Worm (Caenorhabditis elegans) whole organism, early embryonic: ENCODE data around the gene C40C9.4.

Experiments
- B0310.2 ChIP-seq: sonication (generic microtip); optimal IDR thresholded peaks from 2 replicates; lab custom pipeline; 2016; ENCODE audit warnings: mild to moderate bottlenecking, missing genetic modification characterization, missing compliant biosample characterization
- F13C5.2 ChIP-seq: sonication (generic microtip); optimal IDR thresholded peaks from 2 replicates; lab custom pipeline; 2017; ENCODE audit warnings: mild to moderate bottlenecking, missing genetic modification characterization, inconsistent platforms, missing compliant biosample characterization
- aly-1 ChIP-seq: sonication (generic microtip); optimal IDR thresholded peaks from 2 replicates; lab custom pipeline; 2016; ENCODE audit warnings: missing genetic modification characterization, missing compliant biosample characterization
- ama-1 ChIP-seq: fragments of 150-350 bp; optimal IDR thresholded peaks from 2 replicates; lab custom pipeline; 2014
- ceh-13 ChIP-seq: fragments of 200-800 bp; sonication (Bioruptor generic); optimal IDR thresholded peaks from 2 replicates; lab custom pipeline; 2018; ENCODE audit warnings: mild to moderate bottlenecking, missing genetic modification characterization, missing compliant biosample characterization
- ceh-36 ChIP-seq: sonication (generic microtip); optimal IDR thresholded peaks from 2 replicates; lab custom pipeline; 2016; ENCODE audit warnings: missing genetic modification characterization, inconsistent platforms, missing compliant biosample characterization
- ets-7 ChIP-seq: sonication (generic microtip); optimal IDR thresholded peaks from 2 replicates; lab custom pipeline; 2016; ENCODE audit warnings: missing genotype, missing genetic modification characterization, missing compliant biosample characterization
- flt-1 ChIP-seq: fragments of 200-800 bp; sonication (Bioruptor generic); IDR thresholded peaks from 2 replicates; pipeline ENCODE4 v1.3.6; 2022; ENCODE audit warnings: missing genetic modification characterization, missing compliant biosample characterization
- hmbx-1 ChIP-seq: sonication (generic microtip); optimal IDR thresholded peaks from 2 replicates; lab custom pipeline; 2016; ENCODE audit warnings: mild to moderate bottlenecking, missing genetic modification characterization, missing compliant biosample characterization
- hmg-4 ChIP-seq: fragments of 200-800 bp; sonication (Bioruptor generic); optimal IDR thresholded peaks from 2 replicates; lab custom pipeline; 2018; ENCODE audit warnings: mild to moderate bottlenecking, missing genetic modification characterization, missing compliant biosample characterization
- hnd-1 ChIP-seq: sonication (generic microtip); optimal IDR thresholded peaks from 2 replicates; lab custom pipeline; 2016; ENCODE audit warnings: missing genetic modification characterization, missing compliant biosample characterization
- pes-1 ChIP-seq: fragments of 200-800 bp; sonication (Bioruptor generic); IDR thresholded peaks from 2 replicates; pipeline ENCODE4 v1.3.6; 2022; ENCODE audit warnings: missing genetic modification reagents, missing genetic modification characterization, missing compliant biosample characterization
- scrt-1 ChIP-seq: fragments of 200-800 bp; sonication (Bioruptor generic); IDR thresholded peaks from 2 replicates; pipeline ENCODE4 v1.3.6; 2022; ENCODE audit warnings: missing genetic modification characterization, missing compliant biosample characterization
- sea-1 ChIP-seq: fragments of 200-800 bp; sonication (Bioruptor generic); conservative IDR thresholded peaks from 2 replicates; pipeline ENCODE4 v1.3.6; 2022; ENCODE audit warnings: missing genetic modification characterization, missing compliant biosample characterization
- tbx-11 ChIP-seq: fragments of 200-800 bp; sonication (Bioruptor generic); IDR thresholded peaks from 2 replicates; pipeline ENCODE4 v1.3.6; 2022; ENCODE audit warnings: missing genetic modification characterization, missing compliant biosample characterization
- tbx-37 ChIP-seq: fragments of 200-800 bp; sonication (Bioruptor generic); conservative IDR thresholded peaks from 2 replicates; pipeline ENCODE4 v1.3.6; 2022; ENCODE audit warnings: missing genetic modification reagents, missing genetic modification characterization, missing compliant biosample characterization
- tra-4 ChIP-seq: sonication (generic microtip); optimal IDR thresholded peaks from 2 replicates; lab custom pipeline; 2017; ENCODE audit warnings: missing genetic modification characterization, missing compliant biosample characterization

The C40C9.4 gene

ce11 chrX:13660206-13660605, 9.3 kb downstream of the C40C9.4 start, which contains the start of gene C04A11.1:
Gene C04A11.1, plus strand, starts transcription at chrX:13660506.
- no peak for TF ChIP-seq hmbx-1 (tag; lab: Kevin White, UChicago)
- no peak for TF ChIP-seq ets-7 (tag; lab: Kevin White, UChicago)
- TF ChIP-seq ama-1 (lab: Kevin White, UChicago), result no peak
- TF ChIP-seq ceh-13 (GFP tag; lab: Kevin White, UChicago), result no peak
- TF ChIP-seq scrt-1 (GFP tag; lab: Robert Waterston, UW), result no peak
- TF ChIP-seq tra-4 (tag; lab: Kevin White, UChicago), result no peak
- TF ChIP-seq sea-1 (GFP tag; lab: Robert Waterston, UW), result no peak
- TF ChIP-seq hmg-4 (GFP tag; lab: Kevin White, UChicago), result no peak
- TF ChIP-seq tbx-11 (GFP tag; lab: Robert Waterston, UW), result no peak
- no peak for TF ChIP-seq F13C5.2
- no peak for TF ChIP-seq tbx-37 (GFP tag; lab: Robert Waterston, UW)
- TF ChIP-seq hnd-1, result no peak
- no peak for TF ChIP-seq pes-1
- no peak for TF ChIP-seq flt-1
- no peak for TF ChIP-seq aly-1 (tag; lab: Kevin White, UChicago)
- TF ChIP-seq ceh-36, result no peak
- no peak for TF ChIP-seq B0310.2 (tag; lab: Kevin White, UChicago)

- no peak for TF ChIP-seq pes-1
These were observed 13.0 kb downstream of the C40C9.4 start, which contains the start of gene C04A11.5 for ce11 chrX:13663641-13664633. Gene C04A11.5, plus strand, starts transcription at chrX:13664583.

ce11 chrX:13665447-13665846, 14.5 kb downstream of the C40C9.4 start:
- peak; percentile 99 for TF ChIP-seq tbx-37 (GFP tag; lab: Robert Waterston, UW)
- no peak for TF ChIP-seq ama-1 (lab: Kevin White, UChicago)
- TF ChIP-seq ets-7 (tag; lab: Kevin White, UChicago), result peak; percentile 97
- peak; percentile 100 for TF ChIP-seq sea-1 (GFP tag; lab: Robert Waterston, UW)
- peak; percentile 100 for TF ChIP-seq scrt-1 (GFP tag; lab: Robert Waterston, UW)
- peak; percentile 94 for TF ChIP-seq hmbx-1 (tag; lab: Kevin White, UChicago)
- TF ChIP-seq ceh-13 (GFP tag; lab: Kevin White, UChicago), result peak; percentile 99
- TF ChIP-seq B0310.2 (tag; lab: Kevin White, UChicago), result peak; percentile 99
- peak; percentile 99 for TF ChIP-seq pes-1
- TF ChIP-seq ceh-36, result peak; percentile 97
- TF ChIP-seq flt-1, result peak; percentile 99
- TF ChIP-seq F13C5.2, result peak; percentile 100
- TF ChIP-seq tra-4 (tag; lab: Kevin White, UChicago), result peak; percentile 98
- peak; percentile 99 for TF ChIP-seq aly-1 (tag; lab: Kevin White, UChicago)
- TF ChIP-seq tbx-11 (GFP tag; lab: Robert Waterston, UW), result peak; percentile 99
- peak; percentile 100 for TF ChIP-seq hmg-4 (GFP tag; lab: Kevin White, UChicago)
- TF ChIP-seq hnd-1, result peak; percentile 96

ce11 chrX:13666864-13667263, 16.0 kb downstream of the C40C9.4 start:
- no peak for TF ChIP-seq flt-1

- TF ChIP-seq tbx-11 (GFP tag; lab: Robert Waterston, UW), result no peak
- no peak for TF ChIP-seq B0310.2 (tag; lab: Kevin White, UChicago)
- no peak for TF ChIP-seq hnd-1
- TF ChIP-seq tbx-37 (GFP tag; lab: Robert Waterston, UW), result no peak
- TF ChIP-seq F13C5.2, result no peak
- no peak for TF ChIP-seq sea-1 (GFP tag; lab: Robert Waterston, UW)
- no peak for TF ChIP-seq ama-1 (lab: Kevin White, UChicago)
- TF ChIP-seq ceh-13 (GFP tag; lab: Kevin White, UChicago), result no peak
- no peak for TF ChIP-seq scrt-1 (GFP tag; lab: Robert Waterston, UW)
- no peak for TF ChIP-seq flt-1
- no peak for TF ChIP-seq tra-4 (tag; lab: Kevin White, UChicago)
- no peak for TF ChIP-seq hmbx-1 (tag; lab: Kevin White, UChicago)
These were observed 17.8 kb downstream of the C40C9.4 start, which contains the start of gene C04A11.2 for ce11 chrX:13668728-13669127. Gene C04A11.2, minus strand, starts transcription at chrX:13668828.

ce11 chrX:13669641-13670040, 18.7 kb downstream of the C40C9.4 start:
- no peak for TF ChIP-seq tra-4 (tag; lab: Kevin White, UChicago)
- TF ChIP-seq ama-1 (lab: Kevin White, UChicago), result no peak
- no peak for TF ChIP-seq hnd-1
- TF ChIP-seq B0310.2 (tag; lab: Kevin White, UChicago), result no peak
- TF ChIP-seq hmg-4 (GFP tag; lab: Kevin White, UChicago), result no peak
- no peak for TF ChIP-seq tbx-37 (GFP tag; lab: Robert Waterston, UW)
- TF ChIP-seq ets-7 (tag; lab: Kevin White, UChicago), result no peak
- no peak for TF ChIP-seq F13C5.2
- TF ChIP-seq scrt-1 (GFP tag; lab: Robert Waterston, UW), result no peak
- no peak for TF ChIP-seq aly-1 (tag; lab: Kevin White, UChicago)
- no peak for TF ChIP-seq tbx-11 (GFP tag; lab: Robert Waterston, UW)
- TF ChIP-seq hmbx-1 (tag; lab: Kevin White, UChicago), result no peak
- TF ChIP-seq ceh-13 (GFP tag; lab: Kevin White, UChicago), result no peak
- TF ChIP-seq ceh-36, result no peak
- TF ChIP-seq pes-1, result no peak
- no peak for TF ChIP-seq sea-1 (GFP tag; lab: Robert Waterston, UW)
- TF ChIP-seq flt-1, result no peak

- no peak for TF ChIP-seq ets-7 (tag; lab: Kevin White, UChicago)
- TF ChIP-seq F13C5.2, result no peak
- TF ChIP-seq hnd-1, result no peak
- no peak for TF ChIP-seq hmbx-1 (tag; lab: Kevin White, UChicago)
- TF ChIP-seq ceh-36, result no peak
- no peak for TF ChIP-seq tbx-11 (GFP tag; lab: Robert Waterston, UW)
- no peak for TF ChIP-seq B0310.2 (tag; lab: Kevin White, UChicago)
- TF ChIP-seq sea-1 (GFP tag; lab: Robert Waterston, UW), result no peak
These were observed 20.1 kb downstream of the C40C9.4 start for ce11 chrX:13670966-13671365.
